Worm (Caenorhabditis elegans) whole organism, young adult: ENCODE data around the gene R102.1.
"Not testable (repeated sequence)": the region's sequence is repeated elsewhere in the genome, so short reads cannot be mapped to it uniquely, and the experiment has no call there.

Experiments used
- B0019.2 ChIP-seq: fragments of 200-800 bp; sonication (Bioruptor generic); conservative IDR thresholded peaks from 2 replicates; pipeline ENCODE4 v1.3.6; 2022; ENCODE audit warnings: missing genetic modification reagents, missing genetic modification characterization, missing compliant biosample characterization
- B0261.1 ChIP-seq: sonication (generic microtip); optimal IDR thresholded peaks from 2 replicates; lab custom pipeline; 2016; ENCODE audit warnings: mild to moderate bottlenecking, missing genetic modification characterization, moderate library complexity, missing compliant biosample characterization
- C17E4.6 ChIP-seq: fragments of 200-800 bp; sonication (Bioruptor generic); IDR thresholded peaks from 2 replicates; pipeline ENCODE4 v1.3.6; 2022; ENCODE audit warnings: missing genetic modification reagents, missing genetic modification characterization, missing compliant biosample characterization
- D2030.7 ChIP-seq: fragments of 200-800 bp; sonication (Bioruptor generic); IDR thresholded peaks from 2 replicates; pipeline ENCODE4 v1.3.6; 2022; ENCODE audit warnings: missing genetic modification reagents, missing genetic modification characterization, missing compliant biosample characterization
- F33H1.4 ChIP-seq: fragments of 200-800 bp; sonication (Bioruptor generic); IDR thresholded peaks from 2 replicates; pipeline ENCODE4 v1.3.6; 2022; ENCODE audit warnings: missing genetic modification reagents, missing genetic modification characterization, missing compliant biosample characterization
- F37B4.10 ChIP-seq: fragments of 200-800 bp; sonication (Bioruptor generic); IDR thresholded peaks from 2 replicates; pipeline ENCODE4 v1.3.6; 2022; ENCODE audit warnings: missing genetic modification characterization, missing compliant biosample characterization
- F39B2.1 ChIP-seq: fragments of 200-800 bp; sonication (Bioruptor generic); IDR thresholded peaks from 2 replicates; pipeline ENCODE4 v1.3.6; 2022; ENCODE audit warnings: missing genetic modification reagents, missing genetic modification characterization, missing compliant biosample characterization
- Y53G8AR.9 ChIP-seq: fragments of 200-800 bp; sonication (Bioruptor generic); conservative IDR thresholded peaks from 2 replicates; pipeline ENCODE4 v1.3.6; 2022; ENCODE audit warnings: missing genetic modification reagents, missing genetic modification characterization, missing compliant biosample characterization
- Y56A3A.18 ChIP-seq: fragments of 200-800 bp; sonication (Bioruptor generic); IDR thresholded peaks from 2 replicates; pipeline ENCODE4 v1.3.6; 2022; ENCODE audit warnings: missing genetic modification reagents, missing genetic modification characterization, missing compliant biosample characterization
- Y79H2A.3 ChIP-seq: fragments of 200-800 bp; sonication (Bioruptor generic); conservative IDR thresholded peaks from 2 replicates; pipeline ENCODE4 v1.3.6; 2022; ENCODE audit warnings: missing genetic modification reagents, missing genetic modification characterization, missing compliant biosample characterization
- Y95B8A.8 ChIP-seq: fragments of 200-800 bp; sonication (Bioruptor generic); IDR thresholded peaks from 2 replicates; pipeline ENCODE4 v1.3.6; 2022; ENCODE audit warnings: missing genetic modification reagents, missing genetic modification characterization, missing compliant biosample characterization
- aptf-3 ChIP-seq: fragments of 200-800 bp; sonication (Bioruptor generic); IDR thresholded peaks from 2 replicates; pipeline ENCODE4 v1.3.6; 2022; ENCODE audit warnings: missing genetic modification characterization, missing compliant biosample characterization
- atf-7 ChIP-seq: sonication (generic microtip); optimal IDR thresholded peaks from 2 replicates; lab custom pipeline; 2017; ENCODE audit warnings: mild to moderate bottlenecking, missing genetic modification characterization, missing compliant biosample characterization
- attf-3 ChIP-seq: fragments of 200-800 bp; sonication (Bioruptor generic); conservative IDR thresholded peaks from 2 replicates; pipeline ENCODE4 v1.3.6; 2022; ENCODE audit warnings: missing genetic modification reagents, missing genetic modification characterization, missing compliant biosample characterization
- attf-6 ChIP-seq: fragments of 200-800 bp; sonication (Bioruptor generic); IDR thresholded peaks from 2 replicates; pipeline ENCODE4 v1.3.6; 2022; ENCODE audit warnings: missing genetic modification reagents, missing genetic modification characterization, missing compliant biosample characterization
- bed-1 ChIP-seq: fragments of 200-800 bp; sonication (Bioruptor generic); IDR thresholded peaks from 2 replicates; pipeline ENCODE4 v1.3.6; 2022; ENCODE audit warnings: missing genetic modification reagents, missing genetic modification characterization, missing compliant biosample characterization
- cebp-2 ChIP-seq: fragments of 200-800 bp; sonication (Bioruptor generic); IDR thresholded peaks from 2 replicates; pipeline ENCODE4 v1.3.6; 2022; ENCODE audit warnings: missing genetic modification characterization, missing compliant biosample characterization
- ceh-100 ChIP-seq: fragments of 200-800 bp; sonication (Bioruptor generic); IDR thresholded peaks from 2 replicates; pipeline ENCODE4 v1.3.6; 2022; ENCODE audit warnings: missing genetic modification reagents, missing genetic modification characterization, missing compliant biosample characterization
- ceh-40 ChIP-seq: fragments of 200-800 bp; sonication (Bioruptor generic); IDR thresholded peaks from 2 replicates; pipeline ENCODE4 v1.3.6; 2022; ENCODE audit warnings: missing genetic modification characterization, missing compliant biosample characterization
- ceh-58 ChIP-seq: fragments of 200-800 bp; sonication (Bioruptor generic); IDR thresholded peaks from 2 replicates; pipeline ENCODE4 v1.3.6; 2022; ENCODE audit warnings: missing genetic modification characterization, missing compliant biosample characterization
- dox-1 ChIP-seq: fragments of 200-800 bp; sonication (Bioruptor generic); IDR thresholded peaks from 2 replicates; pipeline ENCODE4 v1.3.6; 2022; ENCODE audit warnings: missing genetic modification reagents, missing genetic modification characterization, missing compliant biosample characterization
- egl-18 ChIP-seq: fragments of 200-800 bp; sonication (Bioruptor generic); IDR thresholded peaks from 2 replicates; pipeline ENCODE4 v1.3.6; 2022; ENCODE audit warnings: missing genetic modification reagents, missing genetic modification characterization, missing compliant biosample characterization
- egl-44 ChIP-seq: fragments of 200-800 bp; sonication (Bioruptor generic); IDR thresholded peaks from 2 replicates; pipeline ENCODE4 v1.3.6; 2022; ENCODE audit warnings: missing genetic modification reagents, missing genetic modification characterization, missing compliant biosample characterization
- ekl-4 ChIP-seq: fragments of 200-800 bp; sonication (Bioruptor generic); IDR thresholded peaks from 2 replicates; pipeline ENCODE4 v1.3.6; 2022; ENCODE audit warnings: missing genetic modification reagents, missing genetic modification characterization, missing compliant biosample characterization
- hmg-1.2 ChIP-seq: fragments of 200-800 bp; sonication (Bioruptor generic); IDR thresholded peaks from 2 replicates; pipeline ENCODE4 v1.3.6; 2022; ENCODE audit warnings: missing genetic modification reagents, missing genetic modification characterization, missing compliant biosample characterization
- hmg-20 ChIP-seq: fragments of 200-800 bp; sonication (Bioruptor generic); IDR thresholded peaks from 2 replicates; pipeline ENCODE4 v1.3.6; 2022; ENCODE audit warnings: missing genetic modification reagents, missing genetic modification characterization, missing compliant biosample characterization
- lin-26 ChIP-seq: fragments of 200-800 bp; sonication (Bioruptor generic); IDR thresholded peaks from 2 replicates; pipeline ENCODE4 v1.3.6; 2022; ENCODE audit warnings: missing genetic modification reagents, missing genetic modification characterization, missing compliant biosample characterization
- madf-3 ChIP-seq: fragments of 200-800 bp; sonication (Bioruptor generic); IDR thresholded peaks from 2 replicates; pipeline ENCODE4 v1.3.6; 2022; ENCODE audit warnings: missing genetic modification reagents, missing genetic modification characterization, missing compliant biosample characterization
- madf-6 ChIP-seq: fragments of 200-800 bp; sonication (Bioruptor generic); IDR thresholded peaks from 2 replicates; pipeline ENCODE4 v1.3.6; 2022; ENCODE audit warnings: missing genetic modification reagents, missing genetic modification characterization, missing compliant biosample characterization
- madf-8 ChIP-seq: fragments of 200-800 bp; sonication (Bioruptor generic); conservative IDR thresholded peaks from 2 replicates; pipeline ENCODE4 v1.3.6; 2022; ENCODE audit warnings: missing genetic modification reagents, missing genetic modification characterization, missing compliant biosample characterization
- mcd-1 ChIP-seq: fragments of 200-800 bp; sonication (Bioruptor generic); IDR thresholded peaks from 2 replicates; pipeline ENCODE4 v1.3.6; 2022; ENCODE audit warnings: missing genetic modification reagents, missing genetic modification characterization, missing compliant biosample characterization
- nfyb-1 ChIP-seq: fragments of 200-800 bp; sonication (Bioruptor generic); IDR thresholded peaks from 2 replicates; pipeline ENCODE4 v1.3.6; 2022; ENCODE audit warnings: missing genetic modification reagents, missing genetic modification characterization, missing compliant biosample characterization
- nhr-120 ChIP-seq: fragments of 200-800 bp; sonication (Bioruptor generic); IDR thresholded peaks from 2 replicates; pipeline ENCODE4 v1.3.6; 2022; ENCODE audit warnings: missing genetic modification characterization, missing compliant biosample characterization
- nhr-80 ChIP-seq: sonication (generic microtip); optimal IDR thresholded peaks from 2 replicates; lab custom pipeline; 2016; ENCODE audit warnings: missing genetic modification characterization, missing compliant biosample characterization
- pbrm-1 ChIP-seq: fragments of 200-800 bp; sonication (Bioruptor generic); IDR thresholded peaks from 2 replicates; pipeline ENCODE4 v1.3.6; 2022; ENCODE audit warnings: missing genetic modification reagents, missing genetic modification characterization, missing compliant biosample characterization
- rcor-1 ChIP-seq: fragments of 200-800 bp; sonication (Bioruptor generic); IDR thresholded peaks from 2 replicates; pipeline ENCODE4 v1.3.6; 2022; ENCODE audit warnings: missing genetic modification reagents, missing genetic modification characterization, missing compliant biosample characterization
- rpc-1 ChIP-seq, 2 experiments: fragments of 150-350 bp in 1 of 2; sonication (generic microtip) in 1 of 2; optimal IDR thresholded peaks; 2 replicates each; lab custom pipeline; 2014 to 2018; ENCODE audit warnings: missing biosample characterization in 1 of 2, missing genetic modification characterization in 1 of 2, missing genetic modification reagents in 1 of 2, missing genotype in 1 of 2
- sea-2 ChIP-seq: fragments of 200-800 bp; sonication (Bioruptor generic); IDR thresholded peaks from 2 replicates; pipeline ENCODE4 v1.3.6; 2022; ENCODE audit warnings: missing genetic modification characterization, missing compliant biosample characterization
- ztf-25 ChIP-seq: fragments of 200-800 bp; sonication (Bioruptor generic); IDR thresholded peaks from 2 replicates; pipeline ENCODE4 v1.3.6; 2022; ENCODE audit warnings: missing genetic modification reagents, missing genetic modification characterization, missing compliant biosample characterization

R102.1 gene

ce11 chrIV:10656770-10657323, 29.0 kb upstream of the R102.1 start, which contains the start of gene K08C7.1:
Gene K08C7.1 (plus strand): TSS chrIV:10656812.
- peak; percentile 25 for TF ChIP-seq atf-7 (tag; lab: Kevin White, UChicago)
- peak; percentile 78 for TF ChIP-seq nhr-80
- no peak for TF ChIP-seq ztf-25 (GFP tag; lab: Robert Waterston, UW)
- TF ChIP-seq, all 124 proteins: peak for 2

- TF ChIP-seq B0261.1 (peak; percentile 17), ekl-4 (GFP tag; lab: Robert Waterston, UW) (peak; percentile 70), Y79H2A.3 (GFP tag; lab: Robert Waterston, UW) (0 out of 2 replicates have a peak, but pooled peaks have one; percentile 49), lin-26 (peak; percentile 98), D2030.7 (GFP tag; lab: Robert Waterston, UW) (peak; percentile 82), attf-6 (GFP tag; lab: Robert Waterston, UW) (peak; percentile 80), ceh-40 (GFP tag; lab: Robert Waterston, UW) (peak; percentile 81), hmg-20 (GFP tag; lab: Robert Waterston, UW) (peak; percentile 73), Y95B8A.8 (GFP tag; lab: Robert Waterston, UW) (0 out of 2 replicates have a peak, but pooled peaks have one; percentile 28), madf-3 (GFP tag; lab: Robert Waterston, UW) (peak; percentile 86), mcd-1 (GFP tag; lab: Robert Waterston, UW) (peak; percentile 64; the same call in 1 of the 2 replicates), C17E4.6 (GFP tag; lab: Robert Waterston, UW) (0 out of 2 replicates have a peak, but pooled peaks have one; percentile 30), hmg-1.2 (peak; percentile 52), egl-18 (GFP tag; lab: Robert Waterston, UW) (peak; percentile 78), aptf-3 (GFP tag; lab: Robert Waterston, UW) (peak; percentile 85), madf-6 (GFP tag; lab: Robert Waterston, UW) (peak; percentile 79), Y53G8AR.9 (GFP tag; lab: Robert Waterston, UW) (peak; percentile 63), dox-1 (peak; percentile 82), F33H1.4 (GFP tag; lab: Robert Waterston, UW) (peak; percentile 37; the same call in 1 of the 2 replicates), nhr-120 (GFP tag; lab: Robert Waterston, UW) (peak; percentile 85; the same call in 1 of the 2 replicates), Y56A3A.18 (GFP tag; lab: Robert Waterston, UW) (peak; percentile 90), rcor-1 (GFP tag; lab: Robert Waterston, UW) (peak; percentile 77), ceh-100 (GFP tag; lab: Robert Waterston, UW) (peak; percentile 41; the same call in 1 of the 2 replicates), F37B4.10 (0 out of 2 replicates have a peak, but pooled peaks have one; percentile 28), nfyb-1 (GFP tag; lab: Robert Waterston, UW) (peak; percentile 72), rpc-1 (tag; optimal IDR thresholded peaks at IDR 0.05; lab: Kevin White, UChicago) (peak; percentile 36), pbrm-1 (peak; percentile 60; the same call in 1 of the 2 replicates), egl-44 (GFP tag; lab: Robert Waterston, UW) (peak; percentile 86), B0019.2 (GFP tag; lab: Robert Waterston, UW) (0 out of 2 replicates have a peak, but pooled peaks have one; percentile 30), ceh-58 (GFP tag; lab: Robert Waterston, UW) (peak; percentile 92; the same call in 1 of the 2 replicates), bed-1 (GFP tag; lab: Robert Waterston, UW) (0 out of 2 replicates have a peak, but pooled peaks have one; percentile 84), cebp-2 (GFP tag; lab: Robert Waterston, UW) (peak; percentile 76; the same call in 1 of the 2 replicates), ztf-25 (GFP tag; lab: Robert Waterston, UW) (peak; percentile 78; the same call in 1 of the 2 replicates), F39B2.1 (peak; percentile 82), madf-8 (0 out of 2 replicates have a peak, but pooled peaks have one; percentile 6), attf-3 (GFP tag; lab: Robert Waterston, UW) (peak; percentile 37; the same call in 1 of the 2 replicates), sea-2 (GFP tag; lab: Robert Waterston, UW) (peak; percentile 83; the same call in 1 of the 2 replicates)
- not testable (repeated sequence) for TF ChIP-seq rpc-1 (optimal IDR thresholded peaks at IDR 0.05; lab: Kevin White, UChicago)
- TF ChIP-seq, all 124 proteins: peak for 37; not testable (repeated sequence) for 87
Measured at ce11 chrIV:10658366-10658765, 27.5 kb upstream of the R102.1 start.
